Worm (Caenorhabditis elegans) whole organism, mixed stage, embryonic: Measurements from ENCODE around the gene F36A4.5.

ENCODE experiments used
- M03D4.4 ChIP-seq: sonication (generic microtip); optimal IDR thresholded peaks from 2 replicates; lab custom pipeline; 2017; ENCODE audit warnings: mild to moderate bottlenecking, missing genetic modification characterization, missing compliant biosample characterization
- blmp-1 ChIP-seq: fragments of 150-350 bp; optimal IDR thresholded peaks from 2 replicates; lab custom pipeline; 2014; ENCODE audit warnings: missing biosample characterization, missing genetic modification characterization
- ceh-83 ChIP-seq: fragments of 200-800 bp; sonication (Bioruptor generic); optimal IDR thresholded peaks from 2 replicates; lab custom pipeline; 2018; ENCODE audit warnings: mild to moderate bottlenecking, missing genetic modification characterization, missing compliant biosample characterization
- ces-1 ChIP-seq: fragments of 150-350 bp; optimal IDR thresholded peaks from 2 replicates; lab custom pipeline; 2014; ENCODE audit warnings: missing biosample characterization, missing genetic modification reagents, missing genetic modification characterization
- cnd-1 ChIP-seq: fragments of 200-800 bp; sonication (Bioruptor generic); optimal IDR thresholded peaks from 2 replicates; lab custom pipeline; 2018; ENCODE audit warnings: mild to moderate bottlenecking, missing genetic modification characterization, missing compliant biosample characterization
- drap-1 ChIP-seq: fragments of 200-800 bp; sonication (Bioruptor generic); optimal IDR thresholded peaks from 3 replicates; lab custom pipeline; 2018; ENCODE audit warnings: mild to moderate bottlenecking, missing genetic modification characterization, missing compliant biosample characterization
- elt-1 ChIP-seq: sonication (generic microtip); optimal IDR thresholded peaks from 2 replicates; lab custom pipeline; 2017; ENCODE audit warnings: missing genetic modification characterization, mild to moderate bottlenecking, missing compliant biosample characterization, antibody characterized with exemption, moderate library complexity, borderline replicate concordance; ENCODE audit not compliant: insufficient read depth
- flh-1 ChIP-seq: fragments of 200-800 bp; sonication (Bioruptor generic); optimal IDR thresholded peaks from 2 replicates; lab custom pipeline; 2018; ENCODE audit warnings: mild to moderate bottlenecking, missing genetic modification characterization, moderate library complexity, missing compliant biosample characterization
- lin-13 ChIP-seq: fragments of 150-350 bp; optimal IDR thresholded peaks from 2 replicates; lab custom pipeline; 2014; ENCODE audit warnings: missing biosample characterization, missing genetic modification characterization
- lsy-2 ChIP-seq: fragments of 150-350 bp; optimal IDR thresholded peaks from 2 replicates; lab custom pipeline; 2014; ENCODE audit warnings: missing biosample characterization, missing genetic modification characterization
- mab-5 ChIP-seq: fragments of 150-350 bp; optimal IDR thresholded peaks from 2 replicates; lab custom pipeline; 2014; ENCODE audit warnings: missing biosample characterization, missing genetic modification characterization
- mep-1 ChIP-seq: fragments of 150-350 bp; optimal IDR thresholded peaks from 2 replicates; lab custom pipeline; 2017; ENCODE audit warnings: missing biosample characterization, missing genetic modification reagents, missing genetic modification characterization, inconsistent platforms
- nhr-12 ChIP-seq: fragments of 150-350 bp; optimal IDR thresholded peaks from 2 replicates; lab custom pipeline; 2014; ENCODE audit warnings: missing biosample characterization, missing genetic modification characterization
- nhr-2 ChIP-seq: fragments of 150-350 bp; optimal IDR thresholded peaks from 2 replicates; lab custom pipeline; 2014; ENCODE audit warnings: missing biosample characterization, missing genetic modification characterization
- nhr-237 ChIP-seq: fragments of 150-350 bp; optimal IDR thresholded peaks from 2 replicates; lab custom pipeline; 2014; ENCODE audit warnings: missing biosample characterization, missing genetic modification characterization
- nhr-28 ChIP-seq: fragments of 150-350 bp; optimal IDR thresholded peaks from 2 replicates; lab custom pipeline; 2014; ENCODE audit warnings: missing biosample characterization, missing genetic modification characterization
- nhr-76 ChIP-seq: sonication (generic microtip); optimal IDR thresholded peaks from 2 replicates; lab custom pipeline; 2017; ENCODE audit warnings: missing biosample characterization, missing genetic modification characterization
- pha-4 ChIP-seq: fragments of 150-350 bp; optimal IDR thresholded peaks from 2 replicates; lab custom pipeline; 2018; ENCODE audit warnings: missing biosample characterization, missing genetic modification reagents, missing genetic modification characterization
- sem-2 ChIP-seq: fragments of 200-800 bp; sonication (Bioruptor generic); optimal IDR thresholded peaks from 2 replicates; lab custom pipeline; 2018; ENCODE audit warnings: mild to moderate bottlenecking, missing genetic modification characterization, missing compliant biosample characterization
- snpc-4 ChIP-seq: fragments of 150-350 bp; optimal IDR thresholded peaks from 2 replicates; lab custom pipeline; 2014; ENCODE audit warnings: missing biosample characterization, missing genetic modification characterization
- sptf-1 ChIP-seq: sonication (generic microtip); optimal IDR thresholded peaks from 2 replicates; lab custom pipeline; 2017; ENCODE audit warnings: mild to moderate bottlenecking, missing genetic modification characterization, moderate library complexity, missing compliant biosample characterization
- tbx-8 ChIP-seq: fragments of 200-800 bp; sonication (Bioruptor generic); optimal IDR thresholded peaks from 2 replicates; lab custom pipeline; 2018; ENCODE audit warnings: mild to moderate bottlenecking, missing genetic modification characterization, moderate library complexity, missing compliant biosample characterization
- unc-120 ChIP-seq: sonication (generic microtip); optimal IDR thresholded peaks from 2 replicates; lab custom pipeline; 2017; ENCODE audit warnings: missing genetic modification characterization, missing compliant biosample characterization; ENCODE audit not compliant: poor library complexity, severe bottlenecking
- unc-62 ChIP-seq: fragments of 150-350 bp; optimal IDR thresholded peaks from 2 replicates; lab custom pipeline; 2014; ENCODE audit warnings: missing biosample characterization, missing genetic modification reagents, missing genetic modification characterization
- zip-8 ChIP-seq: fragments of 150-350 bp; optimal IDR thresholded peaks from 2 replicates; lab custom pipeline; 2014; ENCODE audit warnings: missing biosample characterization, missing genetic modification characterization
- ztf-11 ChIP-seq: fragments of 150-350 bp; optimal IDR thresholded peaks from 2 replicates; lab custom pipeline; 2014; ENCODE audit warnings: missing biosample characterization, missing genetic modification characterization

F36A4.5 gene

ce11 chrIV:4291174-4291573 is 25.9 kb downstream of the F36A4.5 start, which contains the start of gene F15E6.4:
Gene F15E6.4, plus strand, starts transcription at chrIV:4291474.
- no peak for TF ChIP-seq ztf-11 (tag; lab: Kevin White, UChicago)
- no peak for TF ChIP-seq nhr-28 (tag; lab: Kevin White, UChicago)
- no peak for TF ChIP-seq drap-1 (GFP tag; lab: Kevin White, UChicago)
- TF ChIP-seq snpc-4 (tag; lab: Kevin White, UChicago) = no peak
- no peak for TF ChIP-seq nhr-12 (tag; lab: Kevin White, UChicago)
- TF ChIP-seq mep-1 (tag; lab: Kevin White, UChicago) = no peak
- no peak for TF ChIP-seq tbx-8 (GFP tag; lab: Kevin White, UChicago)
- TF ChIP-seq cnd-1 (tag; lab: Kevin White, UChicago) = no peak

ce11 chrIV:4292569-4292968 is 27.2 kb downstream of the F36A4.5 start, which contains the start of gene F15E6.10:
Gene F15E6.10, plus strand, starts transcription at chrIV:4292869.
- TF ChIP-seq nhr-237 (tag; lab: Kevin White, UChicago) = no peak

ce11 chrIV:4294552-4294951 is 29.2 kb downstream of the F36A4.5 start, which contains the start of gene F15E6.3:
Gene F15E6.3, plus strand, starts transcription at chrIV:4294895.
- TF ChIP-seq mep-1 (tag; lab: Kevin White, UChicago) = no peak

- no peak for TF ChIP-seq unc-120 (tag; lab: Kevin White, UChicago)
- no peak for TF ChIP-seq drap-1 (GFP tag; lab: Kevin White, UChicago)
- no peak for TF ChIP-seq snpc-4 (tag; lab: Kevin White, UChicago)
Observed at ce11 chrIV:4298983-4299382, 33.7 kb downstream of the F36A4.5 start, which contains the start of gene F15E6.9. Gene F15E6.9, minus strand, starts transcription at chrIV:4299083.

- no peak for TF ChIP-seq nhr-2
- no peak for TF ChIP-seq mep-1 (tag; lab: Kevin White, UChicago)
- no peak for TF ChIP-seq sem-2 (GFP tag; lab: Kevin White, UChicago)
- no peak for TF ChIP-seq flh-1 (GFP tag; lab: Kevin White, UChicago)
- TF ChIP-seq pha-4 (tag; lab: Kevin White, UChicago) = no peak
- no peak for TF ChIP-seq nhr-76 (tag; lab: Kevin White, UChicago)
- no peak for TF ChIP-seq ces-1
- TF ChIP-seq elt-1 (tag; lab: Kevin White, UChicago) = no peak
- no peak for TF ChIP-seq blmp-1 (tag; lab: Kevin White, UChicago)
- no peak for TF ChIP-seq cnd-1 (tag; lab: Kevin White, UChicago)
- no peak for TF ChIP-seq tbx-8 (GFP tag; lab: Kevin White, UChicago)
Observed at ce11 chrIV:4299994-4300393, 34.7 kb downstream of the F36A4.5 start.

- no peak for TF ChIP-seq nhr-12 (tag; lab: Kevin White, UChicago)
Observed at ce11 chrIV:4301202-4301601, 35.9 kb downstream of the F36A4.5 start, which contains the start of gene lgc-22. Gene lgc-22, plus strand, starts transcription at chrIV:4301306.

ce11 chrIV:4306317-4306716 is 41.0 kb downstream of the F36A4.5 start:
- TF ChIP-seq blmp-1 (tag; lab: Kevin White, UChicago) (no peak), nhr-28 (tag; lab: Kevin White, UChicago) (no peak), mab-5 (no peak), zip-8 (tag; lab: Kevin White, UChicago) (no peak), nhr-2 (no peak), ces-1 (no peak), nhr-76 (tag; lab: Kevin White, UChicago) (no peak), nhr-237 (tag; lab: Kevin White, UChicago) (no peak), lin-13 (no peak), sptf-1 (tag; lab: Kevin White, UChicago) (no peak), nhr-12 (tag; lab: Kevin White, UChicago) (no peak), pha-4 (tag; lab: Kevin White, UChicago) (no peak), M03D4.4 (tag; lab: Kevin White, UChicago) (no peak), drap-1 (GFP tag; lab: Kevin White, UChicago) (no peak), snpc-4 (tag; lab: Kevin White, UChicago) (no peak), lsy-2 (tag; lab: Kevin White, UChicago) (no peak), sem-2 (GFP tag; lab: Kevin White, UChicago) (no peak), ceh-83 (GFP tag; lab: Kevin White, UChicago) (no peak), unc-62 (GFP tag; lab: Kevin White, UChicago) (no peak)
- TF ChIP-seq, all 35 proteins: peak for 0
